Fruit fly (Drosophila melanogaster): ENCODE results near the gene Tsp26A.

The Tsp26A gene

DNA sequence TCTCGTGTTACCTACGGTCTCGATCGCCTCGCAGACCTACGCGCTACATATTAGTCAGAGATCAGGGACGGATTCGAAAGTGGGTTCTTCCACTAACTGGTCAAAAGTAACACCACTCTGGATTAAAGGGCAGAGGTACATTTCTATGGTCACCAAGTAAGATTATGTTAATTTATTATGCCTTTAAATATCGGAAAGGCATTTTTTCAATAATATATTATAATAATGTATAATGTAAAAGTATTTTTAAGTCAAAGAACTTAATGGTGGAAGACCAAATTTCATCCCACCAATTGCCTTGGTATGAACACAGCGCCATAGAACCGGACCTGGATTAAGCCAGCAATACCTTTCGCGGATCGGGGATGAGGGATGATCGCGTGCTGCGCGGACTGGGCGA is 22.8 kb downstream of the Tsp26A start (continued):
- TF ChIP-seq salm (tag; optimal IDR thresholded peaks at IDR 0.05) (no peak), CG6689 (GFP tag; IDR thresholded peaks at IDR 0.05) (0 out of 2 replicates have a peak, but pooled peaks have one; percentile 24), CG10462 (GFP tag; optimal IDR thresholded peaks at IDR 0.05) (no peak), zen (tag; optimal IDR thresholded peaks at IDR 0.05) (peak; percentile 16), CG6791 (GFP tag; IDR thresholded peaks at IDR 0.05; ENCODE audit: partially characterized antibody) (no peak), her (GFP tag; optimal IDR thresholded peaks at IDR 0.05) (no peak), CG17829 (tag; optimal IDR thresholded peaks at IDR 0.05) (peak; percentile 40), CG10431 (GFP tag; optimal IDR thresholded peaks at IDR 0.05) (no peak), trem (tag; optimal IDR thresholded peaks at IDR 0.05) (peak; percentile 7), CG31441 (GFP tag; IDR thresholded peaks at IDR 0.05) (peak; percentile 47; the same call in 1 of the 2 replicates), lab (GFP tag; optimal IDR thresholded peaks at IDR 0.05) (peak; percentile 4), CG12104 (GFP tag; optimal IDR thresholded peaks at IDR 0.05) (no peak), HLH54F (GFP tag; optimal IDR thresholded peaks at IDR 0.05) (no peak), ftz-f1 (GFP tag; optimal IDR thresholded peaks at IDR 0.05) (no peak), CG17385 (GFP tag; optimal IDR thresholded peaks at IDR 0.05) (no peak), pum (GFP tag; optimal IDR thresholded peaks at IDR 0.05) (no peak), CG15696 (tag; optimal IDR thresholded peaks at IDR 0.05) (peak; percentile 65), cas (GFP tag; IDR thresholded peaks at IDR 0.05) (no peak), CG14965 (GFP tag; optimal IDR thresholded peaks at IDR 0.05; ENCODE audit: borderline replicate concordance) (no peak), gem (tag; optimal IDR thresholded peaks at IDR 0.05) (no peak), CG8359 (GFP tag; optimal IDR thresholded peaks at IDR 0.05; ENCODE audit: borderline replicate concordance) (peak; percentile 6), CG4424 (GFP tag; optimal IDR thresholded peaks at IDR 0.05) (peak; percentile 13), CG17361 (GFP tag; IDR thresholded peaks at IDR 0.05) (peak; percentile 61), Deaf1 (tag; optimal IDR thresholded peaks at IDR 0.05) (no peak), HmgD (GFP tag; optimal IDR thresholded peaks at IDR 0.05) (no peak), CG12942 (GFP tag; optimal IDR thresholded peaks at IDR 0.05) (no peak)

DNA sequence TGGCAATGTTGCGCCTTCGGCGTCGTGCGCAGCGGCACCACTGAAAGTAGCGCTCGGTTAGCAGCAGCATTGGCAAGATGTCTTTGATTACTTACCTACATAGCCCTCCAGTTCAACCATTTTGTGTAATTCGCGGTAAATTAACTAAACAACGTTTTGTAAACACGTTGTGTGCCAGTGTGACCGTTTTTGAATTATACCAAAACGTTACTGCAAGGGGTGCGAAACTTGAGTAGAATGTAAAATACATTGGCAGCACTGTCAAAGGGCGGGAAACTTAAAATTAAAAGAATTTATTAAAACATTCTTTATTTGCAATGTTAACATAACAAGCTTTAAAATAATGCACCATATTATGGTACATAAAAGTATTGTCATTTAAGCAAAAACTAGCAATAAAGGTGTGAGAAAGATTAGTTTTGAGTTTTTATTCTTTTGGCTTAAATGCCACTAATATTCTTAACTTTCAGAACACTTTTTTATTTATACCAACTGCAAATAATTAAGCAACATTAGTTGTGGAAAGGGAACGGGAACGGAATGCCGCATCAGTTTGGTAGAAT is 24.4 kb downstream of the Tsp26A start, which contains the start of gene CG9107:
Gene CG9107, minus strand, starts transcription at position 195 of the 563 bp plus-strand sequence.
- TF ChIP-seq Dp (GFP tag; optimal IDR thresholded peaks at IDR 0.05) (peak; percentile 92), MESR4 (GFP tag; optimal IDR thresholded peaks at IDR 0.05) (peak; percentile 39), Med (GFP tag) (peak; percentile 44), vfl (GFP tag; optimal IDR thresholded peaks at IDR 0.05) (no peak), Ssrp (tag; optimal IDR thresholded peaks at IDR 0.05) (no peak), CG14710 (tag; optimal IDR thresholded peaks at IDR 0.05) (peak; percentile 64), YL-1 (GFP tag; optimal IDR thresholded peaks at IDR 0.05) (peak; percentile 25), CG11085 (GFP tag; IDR thresholded peaks at IDR 0.05) (no peak), Sin3A (optimal IDR thresholded peaks at IDR 0.05) (peak; percentile 29), Xrp1 (GFP tag; IDR thresholded peaks at IDR 0.05) (0 out of 2 replicates have a peak, but pooled peaks have one; percentile 31), knrl (GFP tag; IDR thresholded peaks at IDR 0.05; ENCODE audit: partially characterized antibody) (peak; percentile 43; the same call in 1 of the 3 replicates), CG11504 (tag; optimal IDR thresholded peaks at IDR 0.05) (peak; percentile 0), Dll (GFP tag; IDR thresholded peaks at IDR 0.05; ENCODE audit: partially characterized antibody) (peak; percentile 37; the same call in 1 of the 4 replicates), Ets97D (GFP tag; optimal IDR thresholded peaks at IDR 0.05) (peak; percentile 12), Pdp1 (GFP tag; optimal IDR thresholded peaks at IDR 0.05) (peak in 1 of 2 experiments; percentile 34), E2f2 (GFP tag; IDR thresholded peaks at IDR 0.05) (peak; percentile 98), pzg (GFP tag; optimal IDR thresholded peaks at IDR 0.05) (peak; percentile 92), CG9727 (GFP tag; optimal IDR thresholded peaks at IDR 0.05) (no peak), stwl (tag; optimal IDR thresholded peaks at IDR 0.05) (peak; percentile 81), Lhr (GFP tag; optimal IDR thresholded peaks at IDR 0.05) (peak; percentile 25), gfzf (GFP tag; optimal IDR thresholded peaks at IDR 0.05) (peak; percentile 86), BEAF-32 (GFP tag; optimal IDR thresholded peaks at IDR 0.05) (peak; percentile 10), CG17186 (GFP tag; optimal IDR thresholded peaks at IDR 0.05) (peak; percentile 58), CG14860 (GFP tag; IDR thresholded peaks at IDR 0.05; ENCODE audit: partially characterized antibody) (0 out of 3 replicates have a peak, but pooled peaks have one; percentile 11)
